Worm (Caenorhabditis elegans) whole organism, L3 larva: ENCODE results near the gene C36C9.12.
"Not testable (repeated sequence)": the region's sequence is repeated elsewhere in the genome, so short reads cannot be mapped to it uniquely, and the experiment has no call there.

Source experiments
- R02D3.7 ChIP-seq: fragments of 150-350 bp; optimal IDR thresholded peaks from 2 replicates; lab custom pipeline; 2014; ENCODE audit warnings: missing biosample characterization, missing genetic modification characterization
- ZK546.5 ChIP-seq: sonication (generic microtip); optimal IDR thresholded peaks from 2 replicates; lab custom pipeline; 2017; ENCODE audit warnings: missing biosample characterization, missing genetic modification characterization
- aly-2 ChIP-seq: fragments of 150-350 bp; optimal IDR thresholded peaks from 2 replicates; lab custom pipeline; 2014; ENCODE audit warnings: missing biosample characterization, missing genetic modification characterization
- ama-1 ChIP-seq: fragments of 150-350 bp; optimal IDR thresholded peaks from 2 replicates; lab custom pipeline; 2018
- daf-12 ChIP-seq: fragments of 150-350 bp; optimal IDR thresholded peaks from 2 replicates; lab custom pipeline; 2014; ENCODE audit warnings: missing biosample characterization, missing genetic modification reagents, missing genetic modification characterization
- egl-27 ChIP-seq: sonication (generic microtip); optimal IDR thresholded peaks from 4 replicates; lab custom pipeline; 2017; ENCODE audit warnings: missing biosample characterization, missing genetic modification reagents, missing genetic modification characterization
- egl-5 ChIP-seq: fragments of 150-350 bp; optimal IDR thresholded peaks from 2 replicates; lab custom pipeline; 2017; ENCODE audit warnings: missing biosample characterization, missing genetic modification reagents, missing genetic modification characterization, inconsistent platforms
- elt-1 ChIP-seq: fragments of 150-350 bp; optimal IDR thresholded peaks from 2 replicates; lab custom pipeline; 2014; ENCODE audit warnings: missing biosample characterization, missing genetic modification characterization
- elt-3 ChIP-seq, 3 experiments: fragments of 150-350 bp in 1 of 3; sonication (generic microtip) in 2 of 3; optimal IDR thresholded peaks; 2 replicates in 2 of 3; 4 replicates in 1 of 3; lab custom pipeline; 2014 to 2017; ENCODE audit warnings: missing biosample characterization in 3 of 3, missing genetic modification characterization in 3 of 3
- fkh-10 ChIP-seq: sonication (generic microtip); optimal IDR thresholded peaks from 2 replicates; lab custom pipeline; 2017; ENCODE audit warnings: missing biosample characterization, missing genetic modification reagents, missing genetic modification characterization
- fkh-2 ChIP-seq: fragments of 150-350 bp; optimal IDR thresholded peaks from 2 replicates; lab custom pipeline; 2014; ENCODE audit warnings: missing biosample characterization, missing genetic modification reagents, missing genetic modification characterization
- fos-1 ChIP-seq: fragments of 150-350 bp; optimal IDR thresholded peaks from 2 replicates; lab custom pipeline; 2014; ENCODE audit warnings: missing biosample characterization, missing genetic modification characterization
- hmg-11 ChIP-seq: sonication (generic microtip); optimal IDR thresholded peaks from 2 replicates; lab custom pipeline; 2016; ENCODE audit warnings: missing genetic modification characterization, missing compliant biosample characterization
- jun-1 ChIP-seq: fragments of 150-350 bp; optimal IDR thresholded peaks from 2 replicates; lab custom pipeline; 2014; ENCODE audit warnings: missing biosample characterization, missing genetic modification reagents, missing genetic modification characterization
- lin-15B ChIP-seq: fragments of 150-350 bp; optimal IDR thresholded peaks from 2 replicates; lab custom pipeline; 2014; ENCODE audit warnings: missing biosample characterization, missing genetic modification characterization
- lin-39 ChIP-seq: fragments of 150-350 bp; optimal IDR thresholded peaks from 2 replicates; lab custom pipeline; 2018; ENCODE audit warnings: missing biosample characterization, missing genetic modification reagents, missing genetic modification characterization
- mdl-1 ChIP-seq: fragments of 150-350 bp; optimal IDR thresholded peaks from 2 replicates; lab custom pipeline; 2014; ENCODE audit warnings: missing biosample characterization, missing genetic modification characterization
- mml-1 ChIP-seq: fragments of 150-350 bp; sonication (generic microtip); optimal IDR thresholded peaks from 3 replicates; lab custom pipeline; 2014; ENCODE audit warnings: missing biosample characterization, missing genetic modification characterization
- nhr-12 ChIP-seq: fragments of 150-350 bp; optimal IDR thresholded peaks from 2 replicates; lab custom pipeline; 2014; ENCODE audit warnings: missing biosample characterization, missing genetic modification characterization
- nhr-23 ChIP-seq: fragments of 150-350 bp; optimal IDR thresholded peaks from 2 replicates; lab custom pipeline; 2014; ENCODE audit warnings: missing biosample characterization, missing genetic modification reagents, missing genetic modification characterization
- nhr-237 ChIP-seq: fragments of 150-350 bp; optimal IDR thresholded peaks from 2 replicates; lab custom pipeline; 2014; ENCODE audit warnings: missing biosample characterization, missing genetic modification characterization
- nhr-25 ChIP-seq: sonication (generic microtip); optimal IDR thresholded peaks from 2 replicates; lab custom pipeline; 2017; ENCODE audit warnings: missing biosample characterization, missing genetic modification characterization
- nhr-67 ChIP-seq: fragments of 150-350 bp; optimal IDR thresholded peaks from 2 replicates; lab custom pipeline; 2014; ENCODE audit warnings: missing biosample characterization, missing genetic modification characterization
- nhr-77 ChIP-seq: fragments of 150-350 bp; optimal IDR thresholded peaks from 2 replicates; lab custom pipeline; 2014; ENCODE audit warnings: missing biosample characterization, missing genetic modification characterization
- pha-4 ChIP-seq: fragments of 150-350 bp; optimal IDR thresholded peaks from 2 replicates; lab custom pipeline; 2014; ENCODE audit warnings: missing biosample characterization, missing genetic modification reagents, missing genetic modification characterization
- pqm-1 ChIP-seq: fragments of 150-350 bp; optimal IDR thresholded peaks from 2 replicates; lab custom pipeline; 2017; ENCODE audit warnings: missing biosample characterization, missing genetic modification characterization, inconsistent platforms
- sea-2 ChIP-seq: fragments of 150-350 bp; sonication (generic microtip); optimal IDR thresholded peaks from 4 replicates; lab custom pipeline; 2014; ENCODE audit warnings: missing biosample characterization, missing genetic modification reagents, missing genetic modification characterization
- skn-1 ChIP-seq: fragments of 150-350 bp; optimal IDR thresholded peaks from 2 replicates; lab custom pipeline; 2014; ENCODE audit warnings: missing biosample characterization, missing genetic modification characterization
- snpc-4 ChIP-seq: fragments of 150-350 bp; optimal IDR thresholded peaks from 2 replicates; lab custom pipeline; 2014; ENCODE audit warnings: missing biosample characterization, missing genetic modification characterization
- tbx-2 ChIP-seq: sonication (generic microtip); optimal IDR thresholded peaks from 2 replicates; lab custom pipeline; 2016; ENCODE audit warnings: mild to moderate bottlenecking, missing genetic modification characterization, missing compliant biosample characterization
- unc-39 ChIP-seq: sonication (generic microtip); optimal IDR thresholded peaks from 4 replicates; lab custom pipeline; 2017; ENCODE audit warnings: missing biosample characterization, missing genetic modification characterization
- unc-62 ChIP-seq: fragments of 150-350 bp; sonication (generic microtip); optimal IDR thresholded peaks from 4 replicates; lab custom pipeline; 2014; ENCODE audit warnings: missing biosample characterization, missing genetic modification reagents, missing genetic modification characterization
- zag-1 ChIP-seq: fragments of 150-350 bp; optimal IDR thresholded peaks from 2 replicates; lab custom pipeline; 2014; ENCODE audit warnings: missing biosample characterization, missing genetic modification characterization

The C36C9.12 gene

DNA sequence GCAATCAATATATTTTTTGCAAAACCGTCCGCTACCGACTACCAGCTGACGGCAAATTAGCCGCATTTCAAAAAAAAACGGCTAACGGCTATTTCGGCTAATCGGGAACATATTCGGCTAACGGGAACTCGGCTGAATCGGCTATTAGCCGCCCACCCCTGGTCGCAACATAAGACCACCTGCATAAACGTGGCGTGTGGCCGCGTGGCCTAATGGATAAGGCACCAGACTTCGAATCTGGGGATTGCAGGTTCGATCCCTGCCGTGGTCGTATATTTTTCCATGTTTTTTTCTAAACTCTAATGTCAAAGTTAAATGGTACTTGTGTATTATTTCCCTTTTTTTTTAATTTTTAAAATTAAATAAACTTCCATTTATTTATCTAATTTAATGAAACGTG, 8.6 kb upstream of the C36C9.12 start:
- TF ChIP-seq daf-12 (tag; lab: Kevin White, UChicago) (no peak), jun-1 (no peak), nhr-77 (tag; lab: Kevin White, UChicago) (no peak), nhr-12 (tag; lab: Kevin White, UChicago) (no peak), zag-1 (tag; lab: Kevin White, UChicago) (no peak), fos-1 (tag; lab: Kevin White, UChicago) (no peak)

- TF ChIP-seq nhr-23 (tag; lab: Kevin White, UChicago); fkh-2 (tag; lab: Kevin White, UChicago); unc-62 (GFP tag; lab: Kevin White, UChicago): not testable (repeated sequence)
These were observed 7.0 kb upstream of the C36C9.12 start, which contains the start of gene C36C9.4 for ce11 chrX:1696879-1697278. Gene C36C9.4 (minus strand): TSS chrX:1696979.

DNA sequence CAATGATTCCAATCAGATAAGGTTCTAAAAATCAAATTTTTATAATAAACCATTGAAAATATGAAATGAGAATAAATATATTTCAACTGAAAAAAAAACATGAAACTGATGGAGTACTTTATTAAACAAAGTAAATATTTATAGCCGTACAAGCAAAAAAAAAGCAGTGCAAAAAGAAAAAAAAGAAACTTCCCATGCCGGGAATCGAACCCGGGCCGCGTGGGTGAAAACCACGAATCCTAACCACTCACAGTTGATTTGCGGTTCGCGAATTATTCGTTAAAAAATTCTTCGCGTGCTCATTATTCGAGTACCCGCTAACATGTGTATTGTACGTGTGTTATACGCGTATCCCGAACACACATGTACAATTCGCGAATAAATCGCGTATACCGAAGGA, 998 bp upstream of the C36C9.12 start, which contains the start of gene C36C9.6:
C36C9.6 (minus strand) TSS at position 101 of the 400 bp plus-strand sequence.
- TF ChIP-seq hmg-11 (tag; lab: Kevin White, UChicago); aly-2; nhr-77 (tag; lab: Kevin White, UChicago): not testable (repeated sequence)

- TF ChIP-seq egl-5, nhr-25, lin-15B (tag; lab: Kevin White, UChicago): not testable (repeated sequence)
These were observed 2.8 kb downstream of the C36C9.12 start, which contains the start of gene C36C9.11 for ce11 chrX:1687079-1687478. Gene C36C9.11 (plus strand): TSS chrX:1687379.

DNA sequence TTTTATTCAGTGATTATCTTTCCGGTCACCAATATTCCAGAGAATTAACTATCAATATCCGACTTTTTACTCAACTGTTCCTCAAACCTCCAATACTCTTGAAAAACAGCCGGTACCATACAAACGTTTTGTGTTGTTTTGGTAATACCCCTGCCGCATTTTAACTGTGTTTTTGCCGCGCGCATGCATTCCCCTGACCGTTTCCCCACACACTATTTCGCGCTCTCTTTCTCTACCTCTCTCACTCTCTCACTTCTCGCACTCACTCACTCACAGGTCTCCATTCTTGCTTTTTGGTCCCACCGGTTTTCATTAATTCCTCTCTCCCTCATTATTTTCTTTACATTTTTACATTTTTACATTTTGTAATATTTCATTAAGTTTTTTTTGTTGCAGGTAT, 7.3 kb downstream of the C36C9.12 start, which contains the start of gene meg-4:
meg-4 (plus strand) TSS at position 397 of the 400 bp plus-strand sequence.
- no peak for TF ChIP-seq nhr-23 (tag; lab: Kevin White, UChicago)
- no peak for TF ChIP-seq R02D3.7 (tag; lab: Kevin White, UChicago)
- no peak for TF ChIP-seq unc-39 (tag; lab: Kevin White, UChicago)
- no peak for TF ChIP-seq nhr-12 (tag; lab: Kevin White, UChicago)
- no peak for TF ChIP-seq nhr-67 (tag; lab: Kevin White, UChicago)
- no peak for TF ChIP-seq pha-4 (tag; lab: Kevin White, UChicago)
- no peak for TF ChIP-seq ama-1 (lab: Kevin White, UChicago)
- TF ChIP-seq aly-2: no peak
- no peak for TF ChIP-seq ZK546.5 (tag; lab: Kevin White, UChicago)
- TF ChIP-seq skn-1: no peak
- TF ChIP-seq sea-2: no peak
- no peak for TF ChIP-seq fkh-10 (GFP tag; lab: Kevin White, UChicago)
- no peak for TF ChIP-seq pqm-1 (tag; lab: Kevin White, UChicago)
- no peak for TF ChIP-seq lin-15B (tag; lab: Kevin White, UChicago)
- TF ChIP-seq elt-1 (tag; lab: Kevin White, UChicago): no peak
- no peak for TF ChIP-seq nhr-237
- TF ChIP-seq elt-3 (tag; optimal IDR thresholded peaks at IDR 0.05; lab: Kevin White, UChicago): no peak
- no peak for TF ChIP-seq daf-12 (tag; lab: Kevin White, UChicago)
- no peak for TF ChIP-seq hmg-11 (tag; lab: Kevin White, UChicago)
- TF ChIP-seq mdl-1: no peak

- TF ChIP-seq aly-2: no peak
- no peak for TF ChIP-seq nhr-67 (tag; lab: Kevin White, UChicago)
- no peak for TF ChIP-seq fkh-2 (tag; lab: Kevin White, UChicago)
- no peak for TF ChIP-seq mml-1
- no peak for TF ChIP-seq daf-12 (tag; lab: Kevin White, UChicago)
- no peak for TF ChIP-seq pha-4 (tag; lab: Kevin White, UChicago)
- TF ChIP-seq mdl-1: no peak
- TF ChIP-seq lin-39 (tag; lab: Kevin White, UChicago): no peak
- TF ChIP-seq pqm-1 (tag; lab: Kevin White, UChicago): no peak
- no peak for TF ChIP-seq snpc-4 (tag; lab: Kevin White, UChicago)
- TF ChIP-seq egl-5 (tag; lab: Kevin White, UChicago): no peak
- TF ChIP-seq jun-1: no peak
- TF ChIP-seq tbx-2 (tag; lab: Kevin White, UChicago): no peak
- TF ChIP-seq ama-1 (lab: Kevin White, UChicago): no peak
- TF ChIP-seq sea-2: no peak
- no peak for TF ChIP-seq egl-27 (tag; lab: Kevin White, UChicago)
- no peak for TF ChIP-seq nhr-77 (tag; lab: Kevin White, UChicago)
- TF ChIP-seq, all 47 proteins: peak for 0
These were observed 11.9 kb downstream of the C36C9.12 start, which contains the start of gene fbxa-170 for ce11 chrX:1678021-1678420. Gene fbxa-170 (minus strand): TSS chrX:1678121.
